Fruit fly (Drosophila melanogaster) whole organism, wandering third instar larva: Measurements from ENCODE around the gene REPTOR.

ENCODE experiments used
- Dfd ChIP-seq: fragments of >200 bp; optimal IDR thresholded peaks from 2 replicates; lab custom pipeline; 2017; ENCODE audit warnings: missing biosample characterization, missing genetic modification characterization
- Dif ChIP-seq: fragments of 200-275, 200-300 bp; sonication (Bioruptor generic); optimal IDR thresholded peaks from 2 replicates; lab custom pipeline; 2018; ENCODE audit warnings: missing biosample characterization, missing genetic modification characterization; ENCODE audit not compliant: partially characterized antibody
- HLH106 ChIP-seq: fragments of 200-800 bp; optimal IDR thresholded peaks from 3 replicates; lab custom pipeline; 2019; ENCODE audit warnings: missing biosample characterization, mild to moderate bottlenecking, missing genetic modification characterization, moderate library complexity
- Hr78 ChIP-seq: fragments of >200 bp; optimal IDR thresholded peaks from 2 replicates; lab custom pipeline; 2017; ENCODE audit warnings: missing biosample characterization, missing genetic modification characterization
- Jra ChIP-seq: sonication (Bioruptor generic); optimal IDR thresholded peaks from 2 replicates; lab custom pipeline; 2016; ENCODE audit warnings: missing biosample characterization, missing genetic modification characterization
- brk ChIP-seq: fragments of 200-800 bp; sonication (Bioruptor generic); optimal IDR thresholded peaks from 2 replicates; lab custom pipeline; 2016; ENCODE audit warnings: missing biosample characterization, mild to moderate bottlenecking, missing genetic modification characterization
- jim ChIP-seq: fragments of 175-275, 200-325 bp; sonication (Bioruptor generic); optimal IDR thresholded peaks from 2 replicates; lab custom pipeline; 2016; ENCODE audit warnings: missing biosample characterization, mild to moderate bottlenecking, missing genetic modification characterization
- psq ChIP-seq: fragments of 200-800 bp; sonication (Bioruptor generic); optimal IDR thresholded peaks from 3 replicates; lab custom pipeline; 2017; ENCODE audit warnings: missing biosample characterization, mild to moderate bottlenecking, missing genetic modification characterization, moderate library complexity

dm6 chr3R:24626003-24626486 is 43.4 kb upstream of the REPTOR start:
- TF ChIP-seq Hr78 (no peak), HLH106 (peak; percentile 7), psq (GFP tag; lab: Kevin White, UChicago) (no peak), Jra (GFP tag; lab: Kevin White, UChicago) (no peak), brk (GFP tag; lab: Kevin White, UChicago) (no peak), jim (GFP tag; lab: Kevin White, UChicago) (no peak), Dfd (GFP tag; lab: Kevin White, UChicago) (no peak), Dif (no peak)
